Worm (Caenorhabditis elegans): ENCODE results near the gene xol-1.

Gene xol-1

DNA sequence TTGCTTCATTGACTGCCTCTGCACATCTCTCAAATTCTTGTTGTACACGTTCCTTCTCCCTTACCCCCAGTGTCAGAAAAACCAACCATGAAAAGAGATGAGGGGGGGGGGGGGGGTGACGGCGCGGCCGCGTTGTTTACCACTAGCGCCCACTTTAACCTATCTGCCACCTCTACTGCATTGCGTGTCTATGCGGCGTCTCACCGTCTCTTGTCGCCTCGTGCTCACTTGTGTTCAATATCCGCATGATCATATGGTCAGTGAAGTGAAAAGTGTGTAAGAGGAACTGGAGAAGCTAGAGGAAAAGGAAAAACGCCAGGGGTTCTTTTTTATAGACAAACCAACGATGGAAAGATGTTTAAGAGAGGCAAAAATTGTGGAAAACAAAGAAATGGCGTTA is 21.4 kb upstream of the xol-1 start (continued):
- TF ChIP-seq efl-1 (GFP tag; optimal IDR thresholded peaks at IDR 0.05), result no peak
- TF ChIP-seq K12H6.12 (tag; optimal IDR thresholded peaks at IDR 0.05), result peak; percentile 94
- TF ChIP-seq nhr-90 (tag; optimal IDR thresholded peaks at IDR 0.05), result peak; percentile 25
- no peak for TF ChIP-seq mes-4 (tag; optimal IDR thresholded peaks at IDR 0.05)
- TF ChIP-seq nfyb-1 (GFP tag; IDR thresholded peaks at IDR 0.05), result peak; percentile 87
- TF ChIP-seq unc-62 (GFP tag; optimal IDR thresholded peaks at IDR 0.05), result no peak
- no peak for TF ChIP-seq bed-1 (GFP tag; IDR thresholded peaks at IDR 0.05)
- TF ChIP-seq dpl-1 (GFP tag; optimal IDR thresholded peaks at IDR 0.05), result no peak
- no peak for TF ChIP-seq F49E8.2 (tag; optimal IDR thresholded peaks at IDR 0.05; ENCODE audit: insufficient read depth)
- TF ChIP-seq hrde-1 (tag; optimal IDR thresholded peaks at IDR 0.05; ENCODE audit: borderline replicate concordance), result no peak
- TF ChIP-seq lsl-1 (GFP tag; optimal IDR thresholded peaks at IDR 0.05), result no peak
- TF ChIP-seq ZK185.1 (tag; optimal IDR thresholded peaks at IDR 0.05; ENCODE audit: poor library complexity, severe bottlenecking), result peak; percentile 58
- no peak for TF ChIP-seq B0035.1 (tag; optimal IDR thresholded peaks at IDR 0.05)
- TF ChIP-seq mcd-1 (GFP tag; IDR thresholded peaks at IDR 0.05), result peak; percentile 58
- no peak for TF ChIP-seq rpc-1 (optimal IDR thresholded peaks at IDR 0.05)
- no peak for TF ChIP-seq rpc-1 (tag; optimal IDR thresholded peaks at IDR 0.05)
- no peak for TF ChIP-seq die-1 (tag; optimal IDR thresholded peaks at IDR 0.05)
- TF ChIP-seq Y79H2A.3 (GFP tag; conservative IDR thresholded peaks at IDR 0.05), result no peak
- TF ChIP-seq F55B11.4 (tag; optimal IDR thresholded peaks at IDR 0.05; ENCODE audit: borderline replicate concordance, insufficient read depth), result no peak
- TF ChIP-seq F37B4.10 (GFP tag; IDR thresholded peaks at IDR 0.05), result 0 out of 2 replicates have a peak, but pooled peaks have one; percentile 26
- no peak for TF ChIP-seq athp-1 (tag; optimal IDR thresholded peaks at IDR 0.05)
- no peak for TF ChIP-seq B0019.2 (GFP tag; conservative IDR thresholded peaks at IDR 0.05)
- no peak for TF ChIP-seq ceh-40 (GFP tag; IDR thresholded peaks at IDR 0.05)
- no peak; the same call in 1 of the 2 replicates for TF ChIP-seq attf-3 (GFP tag; conservative IDR thresholded peaks at IDR 0.05)
- peak; percentile 98 for TF ChIP-seq ceh-27 (GFP tag; optimal IDR thresholded peaks at IDR 0.05)
- TF ChIP-seq mxl-1 (tag; optimal IDR thresholded peaks at IDR 0.05), result no peak
- TF ChIP-seq lir-1 (GFP tag; conservative IDR thresholded peaks at IDR 0.05), result peak; percentile 69; the same call in 1 of the 2 replicates
- peak; percentile 50; the same call in 1 of the 2 replicates for TF ChIP-seq hmg-20 (GFP tag; IDR thresholded peaks at IDR 0.05)
- TF ChIP-seq B0336.3 (GFP tag; IDR thresholded peaks at IDR 0.05), result peak; percentile 74
- TF ChIP-seq K11D2.4 (GFP tag; IDR thresholded peaks at IDR 0.05), result peak; percentile 81
- TF ChIP-seq hlh-26 (GFP tag; conservative IDR thresholded peaks at IDR 0.05), result no peak
- peak; percentile 97 for TF ChIP-seq zfh-2 (GFP tag; conservative IDR thresholded peaks at IDR 0.05)
- TF ChIP-seq nfya-2 (GFP tag; IDR thresholded peaks at IDR 0.05), result no peak
- TF ChIP-seq ceh-100 (GFP tag; IDR thresholded peaks at IDR 0.05), result no peak
- TF ChIP-seq C17E4.6 (GFP tag; IDR thresholded peaks at IDR 0.05), result peak; percentile 56; the same call in 1 of the 2 replicates
- TF ChIP-seq ccch-3 (GFP tag; optimal IDR thresholded peaks at IDR 0.05), result no peak
- TF ChIP-seq let-607 (tag; optimal IDR thresholded peaks at IDR 0.05), result peak in 1 of 2 experiments; percentile 13
- TF ChIP-seq xnd-1 (tag; optimal IDR thresholded peaks at IDR 0.05), result no peak
- TF ChIP-seq ztf-3 (GFP tag; optimal IDR thresholded peaks at IDR 0.05), result peak; percentile 83
- no peak for TF ChIP-seq Y53F4B.3 (GFP tag; IDR thresholded peaks at IDR 0.05)
- TF ChIP-seq chd-7 (tag; optimal IDR thresholded peaks at IDR 0.05), result peak; percentile 88
- no peak for TF ChIP-seq sea-2 (GFP tag; IDR thresholded peaks at IDR 0.05)
- TF ChIP-seq rec-8 (tag; optimal IDR thresholded peaks at IDR 0.05), result no peak

All from whole organism, young adult.